Fruit fly (Drosophila melanogaster) whole organism, adult: ENCODE results near the gene ind.

Experiments used
- CG1620 ChIP-seq: fragments of 200-800 bp; sonication (Bioruptor generic); optimal IDR thresholded peaks from 2 replicates; lab custom pipeline; 2016; ENCODE audit warnings: missing biosample characterization, missing genetic modification characterization
- CG7101 ChIP-seq: fragments of 200-800 bp; sonication (Bioruptor generic); optimal IDR thresholded peaks from 2 replicates; lab custom pipeline; 2018; ENCODE audit warnings: missing biosample characterization, mild to moderate bottlenecking, missing genetic modification characterization, moderate library complexity
- kay ChIP-seq: fragments of 200-800 bp; sonication (Bioruptor generic); peaks from one replicate; lab custom pipeline; 2016; ENCODE audit warnings: missing biosample characterization, missing genetic modification characterization, borderline replicate concordance
- pad ChIP-seq: fragments of 200-800 bp; sonication (Bioruptor generic); optimal IDR thresholded peaks from 3 replicates; lab custom pipeline; 2017; ENCODE audit warnings: missing biosample characterization, missing genetic modification characterization, mild to moderate bottlenecking, moderate library complexity, missing genetic modification reagents

dm6 chr3L:15047606-15048005 is 3.9 kb upstream of the ind start:
- no peak for TF ChIP-seq kay (GFP tag; lab: Kevin White, UChicago)
- TF ChIP-seq CG7101 (tag; lab: Kevin White, UChicago) = no peak
- TF ChIP-seq pad (GFP tag; lab: Kevin White, UChicago) = no peak
- TF ChIP-seq CG1620 (GFP tag; lab: Kevin White, UChicago) = no peak
